Worm (Caenorhabditis elegans) whole organism, L3 larva: Measurements from ENCODE around the gene cln-3.1.
A peak's percentile ranks its signal among the peaks of the same experiment; 100 is the strongest.

Source experiments
- ama-1 ChIP-seq: fragments of 150-350 bp; optimal IDR thresholded peaks from 2 replicates; lab custom pipeline; 2018
- ceh-82 ChIP-seq: fragments of 150-350 bp; optimal IDR thresholded peaks from 2 replicates; lab custom pipeline; 2014; ENCODE audit warnings: missing biosample characterization, missing genetic modification characterization
- elt-3 ChIP-seq, 3 experiments: fragments of 150-350 bp in 1 of 3; sonication (generic microtip) in 2 of 3; optimal IDR thresholded peaks; 2 replicates in 2 of 3; 4 replicates in 1 of 3; lab custom pipeline; 2014 to 2017; ENCODE audit warnings: missing biosample characterization in 3 of 3, missing genetic modification characterization in 3 of 3
- mdl-1 ChIP-seq: fragments of 150-350 bp; optimal IDR thresholded peaks from 2 replicates; lab custom pipeline; 2014; ENCODE audit warnings: missing biosample characterization, missing genetic modification characterization
- nhr-11 ChIP-seq: fragments of 150-350 bp; optimal IDR thresholded peaks from 2 replicates; lab custom pipeline; 2014; ENCODE audit warnings: missing biosample characterization, missing genetic modification characterization
- nhr-237 ChIP-seq: fragments of 150-350 bp; optimal IDR thresholded peaks from 2 replicates; lab custom pipeline; 2014; ENCODE audit warnings: missing biosample characterization, missing genetic modification characterization
- pha-4 ChIP-seq: fragments of 150-350 bp; optimal IDR thresholded peaks from 2 replicates; lab custom pipeline; 2014; ENCODE audit warnings: missing biosample characterization, missing genetic modification reagents, missing genetic modification characterization
- snpc-4 ChIP-seq: fragments of 150-350 bp; optimal IDR thresholded peaks from 2 replicates; lab custom pipeline; 2014; ENCODE audit warnings: missing biosample characterization, missing genetic modification characterization
- unc-62 ChIP-seq: fragments of 150-350 bp; sonication (generic microtip); optimal IDR thresholded peaks from 4 replicates; lab custom pipeline; 2014; ENCODE audit warnings: missing biosample characterization, missing genetic modification reagents, missing genetic modification characterization

DNA sequence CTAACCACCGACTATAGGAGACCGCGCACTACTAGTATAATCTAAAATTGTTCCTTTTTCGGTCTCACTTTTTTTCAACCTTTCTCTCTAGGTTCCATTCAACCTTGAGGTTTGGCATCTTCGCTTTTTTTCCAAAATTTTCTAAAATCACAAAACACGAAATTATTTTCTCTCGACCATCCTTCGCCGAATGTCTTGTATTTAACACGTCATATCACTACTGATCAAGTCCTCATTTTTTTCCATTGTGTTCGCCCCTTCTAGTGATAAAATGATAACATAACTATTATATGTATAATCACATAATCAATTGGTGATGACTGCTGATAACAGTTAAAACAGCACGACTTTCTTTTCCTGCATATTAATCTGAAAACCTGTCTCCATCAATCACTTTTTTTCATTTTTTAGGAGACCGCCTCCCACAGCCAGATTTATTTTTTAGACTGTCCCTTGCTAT is 45.6 kb upstream of the cln-3.1 start, which contains the start of gene T03F7.7:
- TF ChIP-seq mdl-1 (tag; lab: Kevin White, UChicago) (no peak), nhr-11 (tag; lab: Kevin White, UChicago) (no peak), pha-4 (tag; lab: Kevin White, UChicago) (no peak), snpc-4 (tag; lab: Kevin White, UChicago) (no peak), ama-1 (lab: Kevin White, UChicago) (no peak), elt-3 (tag; optimal IDR thresholded peaks at IDR 0.05; lab: Kevin White, UChicago) (peak in 1 of 3 experiments; percentile 67), unc-62 (no peak), nhr-237 (no peak), ceh-82 (no peak)
